Fruit fly (Drosophila melanogaster) whole organism: ENCODE results near the gene CG10019.

ENCODE experiments used
- CG8478 ChIP-seq: fragments of >200 bp; optimal IDR thresholded peaks from 2 replicates; lab custom pipeline; 2018; ENCODE audit warnings: inconsistent platforms
- Dll ChIP-seq: fragments of >200 bp; optimal IDR thresholded peaks from 2 replicates; lab custom pipeline; 2017
- EcR ChIP-seq, 2 experiments: fragments of >200 bp; optimal IDR thresholded peaks; 2 replicates each; lab custom pipeline; 2017; ENCODE audit warnings: missing biosample characterization in 2 of 2, missing genetic modification characterization in 2 of 2, missing genetic modification reagents in 2 of 2
- pan ChIP-seq: fragments of >200 bp; optimal IDR thresholded peaks from 2 replicates; lab custom pipeline; 2017
- psq ChIP-seq: fragments of >200 bp; optimal IDR thresholded peaks from 2 replicates; lab custom pipeline; 2017
- usp ChIP-seq: fragments of >200 bp; optimal IDR thresholded peaks from 2 replicates; lab custom pipeline; 2017; ENCODE audit warnings: missing biosample characterization, missing genetic modification characterization, mixed read lengths

DNA sequence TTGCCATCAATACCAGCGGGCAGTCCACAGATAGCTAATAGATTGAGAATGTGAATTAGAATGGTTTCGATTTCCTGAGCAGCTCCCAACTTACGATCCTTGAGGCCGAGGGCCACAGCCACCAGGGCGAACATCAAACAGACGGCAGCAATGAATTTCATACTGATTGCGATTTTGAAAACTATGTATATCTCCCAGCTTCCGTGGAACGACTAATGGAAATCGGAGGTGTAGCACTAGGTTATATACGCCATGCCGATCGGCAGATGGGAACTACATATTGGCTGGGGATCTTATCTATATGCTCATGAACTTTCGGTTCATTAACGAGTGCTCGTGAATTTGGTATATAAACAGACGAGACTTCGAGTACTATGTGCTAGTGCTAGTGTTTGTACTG lies 33.8 kb upstream of the CG10019 start, which contains the start of gene IM33:
- TF ChIP-seq pan (no peak), psq (no peak), usp (no peak), EcR (GFP tag; optimal IDR thresholded peaks at IDR 0.05; lab: Kevin White, UChicago) (no peak), CG8478 (lab: Kevin White, UChicago) (no peak), Dll (lab: Kevin White, UChicago) (no peak)
